Worm (Caenorhabditis elegans) whole organism, L4/young adult: ENCODE results near the gene R105.5.

Experiments
- W03F9.2 ChIP-seq: fragments of 150-350 bp; optimal IDR thresholded peaks from 2 replicates; lab custom pipeline; 2014; ENCODE audit warnings: missing biosample characterization, missing genetic modification characterization
- dao-5 ChIP-seq: sonication (generic microtip); optimal IDR thresholded peaks from 2 replicates; lab custom pipeline; 2016; ENCODE audit warnings: missing genotype, missing genetic modification characterization, moderate library complexity, missing compliant biosample characterization
- him-1 ChIP-seq: sonication (generic microtip); optimal IDR thresholded peaks from 2 replicates; lab custom pipeline; 2016; ENCODE audit warnings: missing genotype, missing genetic modification reagents, missing genetic modification characterization, missing compliant biosample characterization

DNA sequence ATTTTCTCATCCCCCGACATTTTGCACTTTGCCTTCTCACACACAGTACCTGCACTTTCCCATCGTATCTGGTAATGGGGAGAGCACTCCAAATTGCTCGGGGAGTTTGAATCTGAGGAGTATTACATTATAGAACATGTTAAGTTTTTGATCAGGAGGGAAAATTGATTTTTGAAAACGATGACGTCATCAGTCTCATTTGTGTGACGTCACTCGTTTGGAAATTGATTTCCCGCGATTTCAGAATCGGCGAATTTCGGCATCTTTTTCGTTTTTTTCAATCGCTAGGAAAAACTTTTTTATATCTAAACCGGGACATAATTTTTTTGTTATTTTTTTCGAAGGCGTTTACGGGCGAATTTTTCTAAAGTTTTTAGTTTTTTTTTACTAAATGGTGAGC, 37.2 kb downstream of the R105.5 start:
- TF ChIP-seq him-1 (tag; lab: Kevin White, UChicago) (no peak), W03F9.2 (tag; lab: Kevin White, UChicago) (no peak), dao-5 (tag; lab: Kevin White, UChicago) (no peak)
